Worm (Caenorhabditis elegans): ENCODE data around the gene T24A6.1.

T24A6.1 gene

ce11 chrV:3588223-3588622, 29.4 kb downstream of the T24A6.1 start:
- TF ChIP-seq F44E2.7 (GFP tag; IDR thresholded peaks at IDR 0.05), result no peak
- TF ChIP-seq pqm-1 (tag; optimal IDR thresholded peaks at IDR 0.05), result no peak
- no peak for TF ChIP-seq nhr-6 (tag; optimal IDR thresholded peaks at IDR 0.05)
- TF ChIP-seq aha-1 (tag), result no peak
- no peak for TF ChIP-seq ces-1 (GFP tag; optimal IDR thresholded peaks at IDR 0.05)
- TF ChIP-seq mdl-1 (tag; optimal IDR thresholded peaks at IDR 0.05), result no peak
- no peak for TF ChIP-seq nhr-25 (tag; optimal IDR thresholded peaks at IDR 0.05; ENCODE audit: borderline replicate concordance, insufficient read depth)
- no peak for TF ChIP-seq fkh-10 (GFP tag; optimal IDR thresholded peaks at IDR 0.05)
- no peak for TF ChIP-seq nhr-77 (tag; optimal IDR thresholded peaks at IDR 0.05)
- TF ChIP-seq daf-12 (tag; optimal IDR thresholded peaks at IDR 0.05), result no peak
- no peak for TF ChIP-seq skn-1 (tag; optimal IDR thresholded peaks at IDR 0.05)
- peak; percentile 44; the same call in 1 of the 2 replicates for TF ChIP-seq hmg-1.1 (GFP tag; IDR thresholded peaks at IDR 0.05)
- no peak for TF ChIP-seq nhr-76 (tag; optimal IDR thresholded peaks at IDR 0.05)
- no peak for TF ChIP-seq madf-9 (GFP tag; conservative IDR thresholded peaks at IDR 0.05)
- no peak for TF ChIP-seq ztf-11 (tag; optimal IDR thresholded peaks at IDR 0.05)
- TF ChIP-seq T26A8.4 (GFP tag; IDR thresholded peaks at IDR 0.05), result peak; percentile 63
- peak in 1 of 2 experiments; percentile 22 for TF ChIP-seq lsy-2 (tag; optimal IDR thresholded peaks at IDR 0.05)
- no peak for TF ChIP-seq zip-11 (GFP tag; IDR thresholded peaks at IDR 0.05)
- TF ChIP-seq lin-38 (GFP tag; IDR thresholded peaks at IDR 0.05), result peak; percentile 64
- TF ChIP-seq ZK546.5 (tag; optimal IDR thresholded peaks at IDR 0.05), result no peak
- peak; percentile 55; the same call in 1 of the 2 replicates for TF ChIP-seq tra-1 (GFP tag; IDR thresholded peaks at IDR 0.05)
- no peak for TF ChIP-seq ztf-7 (tag; optimal IDR thresholded peaks at IDR 0.05)
- no peak for TF ChIP-seq hlh-30 (tag; optimal IDR thresholded peaks at IDR 0.05; ENCODE audit: insufficient read depth)
- no peak for TF ChIP-seq nhr-10 (tag; optimal IDR thresholded peaks at IDR 0.05)
- TF ChIP-seq egl-27 (tag; optimal IDR thresholded peaks at IDR 0.05), result no peak
- 0 out of 2 replicates have a peak, but pooled peaks have one; percentile 42 for TF ChIP-seq D1046.2 (GFP tag; IDR thresholded peaks at IDR 0.05)
- TF ChIP-seq cey-2 (tag; optimal IDR thresholded peaks at IDR 0.05; ENCODE audit: borderline replicate concordance, insufficient read depth), result no peak
- TF ChIP-seq ZK337.2 (GFP tag; IDR thresholded peaks at IDR 0.05), result no peak
- no peak for TF ChIP-seq mxl-3 (GFP tag; optimal IDR thresholded peaks at IDR 0.05)
- TF ChIP-seq nhr-237 (tag; optimal IDR thresholded peaks at IDR 0.05), result no peak
- peak; percentile 35 for TF ChIP-seq mes-2 (tag; optimal IDR thresholded peaks at IDR 0.05; ENCODE audit: poor library complexity, severe bottlenecking)
- no peak for TF ChIP-seq mep-1 (tag; optimal IDR thresholded peaks at IDR 0.05)
- peak; percentile 24 for TF ChIP-seq dmd-6 (GFP tag; IDR thresholded peaks at IDR 0.05)
- peak in 1 of 2 experiments; percentile 63; a peak in 1 of 4 replicates for TF ChIP-seq madf-5 (GFP tag; IDR thresholded peaks at IDR 0.05)
- TF ChIP-seq saeg-2 (GFP tag; IDR thresholded peaks at IDR 0.05), result no peak
- TF ChIP-seq snpc-4 (tag; optimal IDR thresholded peaks at IDR 0.05), result no peak
- no peak for TF ChIP-seq nhr-28 (tag; optimal IDR thresholded peaks at IDR 0.05)
- TF ChIP-seq daf-19 (GFP tag; conservative IDR thresholded peaks at IDR 0.05), result no peak
- TF ChIP-seq daf-16 (GFP tag; optimal IDR thresholded peaks at IDR 0.05), result peak in 1 of 2 experiments; percentile 17
- peak; percentile 45 for TF ChIP-seq daf-16 (tag; optimal IDR thresholded peaks at IDR 0.05)
- TF ChIP-seq rbr-2 (tag; optimal IDR thresholded peaks at IDR 0.05), result no peak
- TF ChIP-seq lir-3 (tag; optimal IDR thresholded peaks at IDR 0.05), result peak; percentile 6
- TF ChIP-seq ceh-62 (tag; optimal IDR thresholded peaks at IDR 0.05), result no peak
- no peak for TF ChIP-seq nhr-41 (GFP tag; IDR thresholded peaks at IDR 0.05)
- TF ChIP-seq dmd-8 (GFP tag; IDR thresholded peaks at IDR 0.05), result peak; percentile 84
- peak; percentile 58; the same call in 1 of the 2 replicates for TF ChIP-seq vab-7 (GFP tag; IDR thresholded peaks at IDR 0.05)
- no peak for TF ChIP-seq lin-39 (tag; optimal IDR thresholded peaks at IDR 0.05)
- TF ChIP-seq nhr-11 (tag; optimal IDR thresholded peaks at IDR 0.05), result no peak
- no peak for TF ChIP-seq zag-1 (tag; optimal IDR thresholded peaks at IDR 0.05)
- 0 out of 2 replicates have a peak, but pooled peaks have one; percentile 7 for TF ChIP-seq ceh-44 (GFP tag; IDR thresholded peaks at IDR 0.05)
- no peak for TF ChIP-seq mdt-29 (GFP tag; IDR thresholded peaks at IDR 0.05)
- TF ChIP-seq F26F4.8 (GFP tag; conservative IDR thresholded peaks at IDR 0.05), result peak; percentile 48; the same call in 1 of the 2 replicates
- TF ChIP-seq spr-1 (tag; optimal IDR thresholded peaks at IDR 0.05), result no peak
